Fruit fly (Drosophila melanogaster) whole organism, embryonic: ENCODE results near the gene Hpd.
A peak's percentile ranks its signal among the peaks of the same experiment; 100 is the strongest.

Source experiments
- Bgb ChIP-seq: fragments of 200-800 bp; sonication (Bioruptor generic); IDR thresholded peaks from 2 replicates; pipeline ENCODE4 v1.3.6; 2022; ENCODE audit warnings: missing biosample characterization, missing genetic modification characterization; ENCODE audit not compliant: partially characterized antibody
- CG10654 ChIP-seq: fragments of 200-800 bp; sonication (Bioruptor generic); optimal IDR thresholded peaks from 2 replicates; lab custom pipeline; 2016; ENCODE audit warnings: missing biosample characterization, missing genetic modification characterization
- CG10959 ChIP-seq: fragments of 200-800 bp; sonication (Bioruptor generic); IDR thresholded peaks from 2 replicates; pipeline ENCODE4 v1.3.6; 2022; ENCODE audit warnings: missing biosample characterization, missing genetic modification characterization
- CG11398 ChIP-seq: fragments of 200-800 bp; sonication (Bioruptor generic); optimal IDR thresholded peaks from 2 replicates; lab custom pipeline; 2016; ENCODE audit warnings: missing biosample characterization, missing genetic modification characterization
- CG11723 ChIP-seq: fragments of 200-800 bp; sonication (Bioruptor generic); optimal IDR thresholded peaks from 2 replicates; lab custom pipeline; 2017; ENCODE audit warnings: missing biosample characterization, mild to moderate bottlenecking, missing genetic modification characterization
- CG12942 ChIP-seq: fragments of 200-800 bp; sonication (Bioruptor generic); optimal IDR thresholded peaks from 3 replicates; lab custom pipeline; 2016; ENCODE audit warnings: missing biosample characterization, missing genetic modification characterization
- CG14050 ChIP-seq: fragments of 200-800 bp; sonication (Bioruptor generic); IDR thresholded peaks from 3 replicates; pipeline ENCODE4 v1.3.6; 2022; ENCODE audit warnings: missing biosample characterization, missing genetic modification characterization
- CG16779 ChIP-seq: fragments of 200-800 bp; sonication (Bioruptor generic); IDR thresholded peaks from 2 replicates; pipeline ENCODE4 v1.3.6; 2022; ENCODE audit warnings: missing biosample characterization, missing genetic modification characterization
- CG17802 ChIP-seq: fragments of 200-800 bp; sonication (Bioruptor generic); optimal IDR thresholded peaks from 2 replicates; lab custom pipeline; 2018; ENCODE audit warnings: missing biosample characterization, mild to moderate bottlenecking, missing genetic modification characterization, moderate library complexity
- CG18599 ChIP-seq: fragments of 200-800 bp; sonication (Bioruptor generic); optimal IDR thresholded peaks from 3 replicates; lab custom pipeline; 2017; ENCODE audit warnings: missing biosample characterization, missing genetic modification characterization, mild to moderate bottlenecking, moderate library complexity, missing genetic modification reagents
- CG2199 ChIP-seq: fragments of 200-800 bp; sonication (Bioruptor generic); IDR thresholded peaks from 3 replicates; pipeline ENCODE4 v1.3.6; 2022; ENCODE audit warnings: missing biosample characterization, missing genetic modification characterization
- CG34422 ChIP-seq: fragments of 200-800 bp; sonication (Bioruptor generic); IDR thresholded peaks from 3 replicates; pipeline ENCODE4 v1.3.6; 2022; ENCODE audit warnings: missing biosample characterization, missing genetic modification characterization
- CG3726 ChIP-seq: fragments of 200-800 bp; sonication (Bioruptor generic); IDR thresholded peaks from 3 replicates; pipeline ENCODE4, ENCODE4 v1.3.6; 2022; ENCODE audit warnings: missing biosample characterization, missing genetic modification characterization
- CG4730 ChIP-seq: fragments of 200-800 bp; sonication (Bioruptor generic); IDR thresholded peaks from 2 replicates; pipeline ENCODE4 v1.3.6; 2022; ENCODE audit warnings: missing biosample characterization, missing genetic modification characterization
- CG5180 ChIP-seq: fragments of 200-800 bp; sonication (Bioruptor generic); optimal IDR thresholded peaks from 3 replicates; lab custom pipeline; 2017; ENCODE audit warnings: missing biosample characterization, missing genetic modification characterization, mild to moderate bottlenecking, moderate library complexity, missing genetic modification reagents
- CG6175 ChIP-seq: fragments of 200-800 bp; sonication (Bioruptor generic); IDR thresholded peaks from 3 replicates; pipeline ENCODE4 v1.3.6; 2022; ENCODE audit warnings: missing biosample characterization, missing genetic modification characterization
- CG6254 ChIP-seq: fragments of 200-800 bp; sonication (Bioruptor generic); optimal IDR thresholded peaks from 3 replicates; lab custom pipeline; 2017; ENCODE audit warnings: mild to moderate bottlenecking, missing biosample characterization, missing genetic modification reagents, missing genetic modification characterization
- CG6813 ChIP-seq: fragments of 200-800 bp; sonication (Bioruptor generic); optimal IDR thresholded peaks from 2 replicates; lab custom pipeline; 2017; ENCODE audit warnings: missing biosample characterization, missing genetic modification characterization, mild to moderate bottlenecking, moderate library complexity, missing genetic modification reagents
- CG7987 ChIP-seq: fragments of 200-800 bp; sonication (Bioruptor generic); optimal IDR thresholded peaks from 2 replicates; lab custom pipeline; 2018; ENCODE audit warnings: missing biosample characterization, mild to moderate bottlenecking, missing genetic modification characterization, moderate library complexity
- CG8290 ChIP-seq, 3 experiments: fragments of 200-800 bp; sonication (Bioruptor generic); optimal IDR thresholded peaks; 2 replicates each; lab custom pipeline; 2016 to 2019; ENCODE audit warnings: missing biosample characterization in 3 of 3, missing genetic modification characterization in 3 of 3, mild to moderate bottlenecking in 2 of 3, moderate library complexity in 1 of 3
- CG8478 ChIP-seq: fragments of >200 bp; optimal IDR thresholded peaks from 2 replicates; lab custom pipeline; 2018
- CHES-1-like ChIP-seq: fragments of 200-800 bp; sonication (Bioruptor generic); optimal IDR thresholded peaks from 2 replicates; lab custom pipeline; 2016; ENCODE audit warnings: missing biosample characterization, missing genetic modification characterization
- Camta ChIP-seq: fragments of 200-800 bp; sonication (Bioruptor generic); optimal IDR thresholded peaks from 2 replicates; lab custom pipeline; 2016; ENCODE audit warnings: missing biosample characterization, missing genetic modification characterization
- Fer1 ChIP-seq: fragments of 200-800 bp; sonication (Bioruptor generic); optimal IDR thresholded peaks from 2 replicates; lab custom pipeline; 2017; ENCODE audit warnings: missing biosample characterization, mild to moderate bottlenecking, missing genetic modification characterization
- Fer3 ChIP-seq: fragments of 200-800 bp; sonication (Bioruptor generic); optimal IDR thresholded peaks from 2 replicates; lab custom pipeline; 2018; ENCODE audit warnings: missing biosample characterization, mild to moderate bottlenecking, missing genetic modification characterization, moderate library complexity
- Hmr ChIP-seq: fragments of 200-800 bp; sonication (Bioruptor generic); optimal IDR thresholded peaks from 3 replicates; lab custom pipeline; 2017; ENCODE audit warnings: mild to moderate bottlenecking, missing biosample characterization, missing genetic modification reagents, missing genetic modification characterization
- Jarid2 ChIP-seq: fragments of 200-800 bp; sonication (Bioruptor generic); optimal IDR thresholded peaks from 3 replicates; lab custom pipeline; 2017; ENCODE audit warnings: mild to moderate bottlenecking, missing biosample characterization, missing genetic modification reagents, missing genetic modification characterization
- Myb ChIP-seq: fragments of 200-800 bp; sonication (Bioruptor generic); optimal IDR thresholded peaks from 2 replicates; lab custom pipeline; 2016; ENCODE audit warnings: missing biosample characterization, missing genetic modification characterization
- NFAT ChIP-seq: fragments of 200-800 bp; sonication (Bioruptor generic); IDR thresholded peaks from 2 replicates; pipeline ENCODE4 v1.3.6; 2022; ENCODE audit warnings: missing biosample characterization, missing genetic modification characterization
- Taf1 ChIP-seq: fragments of 200-800 bp; sonication (Bioruptor generic); IDR thresholded peaks from 2 replicates; pipeline ENCODE4 v1.3.6; 2022; ENCODE audit warnings: missing biosample characterization, missing genetic modification characterization
- ab ChIP-seq: fragments of 200-800 bp; sonication (Bioruptor generic); optimal IDR thresholded peaks from 2 replicates; lab custom pipeline; 2016; ENCODE audit warnings: missing biosample characterization, missing genetic modification characterization
- bigmax ChIP-seq: fragments of 200-800 bp; sonication (Bioruptor generic); optimal IDR thresholded peaks from 2 replicates; lab custom pipeline; 2018; ENCODE audit warnings: missing biosample characterization, mild to moderate bottlenecking, missing genetic modification characterization
- caup ChIP-seq: fragments of 200-800 bp; sonication (Bioruptor generic); optimal IDR thresholded peaks from 3 replicates; lab custom pipeline; 2017; ENCODE audit warnings: missing biosample characterization, mild to moderate bottlenecking, missing genetic modification characterization, moderate library complexity; ENCODE audit not compliant: severe bottlenecking
- da ChIP-seq: fragments of 200-800 bp; sonication (Bioruptor generic); optimal IDR thresholded peaks from 2 replicates; lab custom pipeline; 2016; ENCODE audit warnings: missing biosample characterization, missing genetic modification characterization
- dan ChIP-seq: fragments of 200-800 bp; sonication (Bioruptor generic); IDR thresholded peaks from 2 replicates; pipeline ENCODE4 v1.3.6; 2022; ENCODE audit warnings: missing biosample characterization, missing genetic modification characterization
- dmrt99B ChIP-seq: fragments of 200-800 bp; sonication (Bioruptor generic); optimal IDR thresholded peaks from 2 replicates; lab custom pipeline; 2018; ENCODE audit warnings: missing biosample characterization, mild to moderate bottlenecking, missing genetic modification characterization, moderate library complexity
- gcm2 ChIP-seq: fragments of 200-800 bp; sonication (Bioruptor generic); optimal IDR thresholded peaks from 2 replicates; lab custom pipeline; 2016; ENCODE audit warnings: missing biosample characterization, missing genetic modification characterization
- hb ChIP-seq: fragments of 200-800 bp; sonication (Bioruptor generic); IDR thresholded peaks from 3 replicates; pipeline ENCODE4 v1.3.6; 2022; ENCODE audit warnings: missing biosample characterization, missing genetic modification characterization; ENCODE audit not compliant: partially characterized antibody
- hth ChIP-seq: fragments of >200 bp; optimal IDR thresholded peaks from 2 replicates; lab custom pipeline; 2017; ENCODE audit warnings: inconsistent platforms
- lilli ChIP-seq: fragments of 200-800 bp; sonication (Bioruptor generic); optimal IDR thresholded peaks from 3 replicates; lab custom pipeline; 2016; ENCODE audit warnings: missing biosample characterization, missing genetic modification characterization
- odd ChIP-seq: fragments of 200-800 bp; sonication (Bioruptor generic); optimal IDR thresholded peaks from 2 replicates; lab custom pipeline; 2017; ENCODE audit warnings: missing biosample characterization, mild to moderate bottlenecking, missing genetic modification characterization
- pita ChIP-seq: fragments of 200-800 bp; sonication (Bioruptor generic); optimal IDR thresholded peaks from 2 replicates; lab custom pipeline; 2017; ENCODE audit warnings: missing biosample characterization, mild to moderate bottlenecking, missing genetic modification characterization
- pros ChIP-seq: fragments of 200-800 bp; sonication (Bioruptor generic); optimal IDR thresholded peaks from 3 replicates; lab custom pipeline; 2019; ENCODE audit warnings: missing biosample characterization, mild to moderate bottlenecking, missing genetic modification characterization, moderate library complexity
- repo ChIP-seq: fragments of 200-800 bp; sonication (Bioruptor generic); optimal IDR thresholded peaks from 2 replicates; lab custom pipeline; 2016; ENCODE audit warnings: missing biosample characterization, missing genetic modification characterization
- seq ChIP-seq: fragments of 200-800 bp; sonication (Bioruptor generic); IDR thresholded peaks from 2 replicates; pipeline ENCODE4 v1.3.6; 2022; ENCODE audit warnings: missing biosample characterization, missing genetic modification characterization
- tna ChIP-seq: fragments of 200-800 bp; sonication (Bioruptor generic); IDR thresholded peaks from 2 replicates; pipeline ENCODE4 v1.3.6; 2022; ENCODE audit warnings: missing biosample characterization, missing genetic modification characterization; ENCODE audit not compliant: partially characterized antibody
- ttk ChIP-seq: fragments of 200-800 bp; sonication (Bioruptor generic); IDR thresholded peaks from 2 replicates; pipeline ENCODE4 v2.1.2; 2022; ENCODE audit warnings: missing biosample characterization, missing genetic modification characterization
- tup ChIP-seq: fragments of 200-800 bp; sonication (Bioruptor generic); optimal IDR thresholded peaks from 2 replicates; lab custom pipeline; 2016; ENCODE audit warnings: missing biosample characterization, mild to moderate bottlenecking, missing genetic modification characterization, moderate library complexity
- usp ChIP-seq: fragments of >200 bp; optimal IDR thresholded peaks from 2 replicates; lab custom pipeline; 2017; ENCODE audit warnings: missing biosample characterization, missing genetic modification characterization
- wek ChIP-seq: fragments of 200-800 bp; sonication (Bioruptor generic); optimal IDR thresholded peaks from 3 replicates; lab custom pipeline; 2018; ENCODE audit warnings: missing biosample characterization, mild to moderate bottlenecking, missing genetic modification characterization, moderate library complexity
- zf30C ChIP-seq: fragments of 200-800 bp; sonication (Bioruptor generic); optimal IDR thresholded peaks from 3 replicates; lab custom pipeline; 2018; ENCODE audit warnings: missing biosample characterization, mild to moderate bottlenecking, missing genetic modification characterization

The Hpd gene

dm6 chr3L:20474789-20475208, 35.1 kb upstream of the Hpd start (continued):
- TF ChIP-seq CG6175 (GFP tag; lab: Robert Waterston, UW) (no peak), wek (GFP tag; lab: Kevin White, UChicago) (peak; percentile 69), CG7987 (GFP tag; lab: Kevin White, UChicago) (peak; percentile 91), CG34422 (no peak), CG2199 (no peak), da (GFP tag; lab: Kevin White, UChicago) (peak; percentile 71), Camta (GFP tag; lab: Kevin White, UChicago) (peak; percentile 84), ttk (no peak), CG16779 (GFP tag; lab: Robert Waterston, UW) (no peak), Myb (GFP tag; lab: Kevin White, UChicago) (peak; percentile 76), ab (GFP tag; lab: Kevin White, UChicago) (peak; percentile 53), CG12942 (peak; percentile 88), Jarid2 (GFP tag; lab: Kevin White, UChicago) (peak; percentile 48), CG6254 (peak; percentile 59), hth (lab: Kevin White, UChicago) (no peak), gcm2 (GFP tag; lab: Kevin White, UChicago) (peak; percentile 47), dmrt99B (tag; lab: Kevin White, UChicago) (peak; percentile 84), zf30C (GFP tag; lab: Kevin White, UChicago) (no peak), CG17802 (tag; lab: Kevin White, UChicago) (peak; percentile 64), CG11723 (GFP tag; lab: Kevin White, UChicago) (peak; percentile 72), CHES-1-like (GFP tag; lab: Kevin White, UChicago) (peak; percentile 92), CG11398 (GFP tag; lab: Kevin White, UChicago) (peak; percentile 78), repo (GFP tag; lab: Kevin White, UChicago) (peak; percentile 81), CG8290 (GFP tag; optimal IDR thresholded peaks at IDR 0.05; lab: Kevin White, UChicago) (peak; percentile 63), CG8290 (tag; optimal IDR thresholded peaks at IDR 0.05; lab: Kevin White, UChicago) (peak; percentile 40 to 95), caup (GFP tag; lab: Kevin White, UChicago) (peak; percentile 93), hb (GFP tag; lab: Robert Waterston, UW) (no peak), NFAT (GFP tag; lab: Robert Waterston, UW) (no peak), Bgb (GFP tag; lab: Robert Waterston, UW) (no peak), dan (GFP tag; lab: Robert Waterston, UW) (no peak), usp (GFP tag; lab: Kevin White, UChicago) (no peak), CG4730 (GFP tag; lab: Robert Waterston, UW) (no peak), Fer1 (GFP tag; lab: Kevin White, UChicago) (peak; percentile 90), Fer3 (peak; percentile 91), CG5180 (GFP tag; lab: Kevin White, UChicago) (peak; percentile 74), CG8478 (lab: Kevin White, UChicago) (no peak), Hmr (GFP tag; lab: Kevin White, UChicago) (peak; percentile 92), CG18599 (GFP tag; lab: Kevin White, UChicago) (peak; percentile 92), CG6813 (GFP tag; lab: Kevin White, UChicago) (peak; percentile 82), tup (peak; percentile 87), pita (GFP tag; lab: Kevin White, UChicago) (no peak), CG10959 (GFP tag; lab: Robert Waterston, UW) (no peak), pros (GFP tag; lab: Kevin White, UChicago) (no peak), odd (GFP tag; lab: Kevin White, UChicago) (peak; percentile 81), CG10654 (GFP tag; lab: Kevin White, UChicago) (peak; percentile 88), bigmax (GFP tag; lab: Kevin White, UChicago) (no peak), CG3726 (GFP tag; lab: Robert Waterston, UW) (no peak), seq (GFP tag; lab: Robert Waterston, UW) (no peak), lilli (peak; percentile 94), tna (no peak), Taf1 (no peak), CG14050 (GFP tag; lab: Robert Waterston, UW) (no peak)
